Fruit fly (Drosophila melanogaster) S2 (cell line): ENCODE data around the gene fw.

Source experiments
- CG8478 ChIP-seq: fragments of >200 bp; optimal IDR thresholded peaks from 2 replicates; lab custom pipeline; 2018
- CTCF ChIP-seq, 2 experiments: fragments of >200 bp; optimal IDR thresholded peaks; 2 replicates each; lab custom pipeline; 2018

- TF ChIP-seq CG8478 = no peak
- peak in 1 of 2 experiments; percentile 31 for TF ChIP-seq CTCF (optimal IDR thresholded peaks at IDR 0.05; lab: Kevin White, UChicago)
These were observed 25.3 kb upstream of the fw start, which contains the start of gene Usp7 for dm6 chrX:12028825-12029514.
